Fruit fly (Drosophila melanogaster) whole organism, embryonic: ENCODE data around the gene scny.
A peak's percentile ranks its signal among the peaks of the same experiment; 100 is the strongest.

Source experiments
- Atf-2 ChIP-seq: fragments of 200-800 bp; sonication (Bioruptor generic); optimal IDR thresholded peaks from 2 replicates; lab custom pipeline; 2016; ENCODE audit warnings: missing biosample characterization, missing genetic modification characterization
- Bdp1 ChIP-seq: fragments of 200-800 bp; sonication (Bioruptor generic); optimal IDR thresholded peaks from 3 replicates; lab custom pipeline; 2016; ENCODE audit warnings: missing biosample characterization, missing genetic modification characterization
- CG1024 ChIP-seq: fragments of 200-800 bp; sonication (Bioruptor generic); IDR thresholded peaks from 2 replicates; pipeline ENCODE4 v1.3.6; 2022; ENCODE audit warnings: missing biosample characterization, missing genetic modification characterization
- CG11456 ChIP-seq: fragments of 200-800 bp; sonication (Bioruptor generic); IDR thresholded peaks from 3 replicates; pipeline ENCODE4 v1.3.6; 2022; ENCODE audit warnings: missing biosample characterization, missing genetic modification characterization
- CG11560 ChIP-seq: fragments of 200-800 bp; sonication (Bioruptor generic); IDR thresholded peaks from 3 replicates; pipeline ENCODE4 v1.3.6; 2022; ENCODE audit warnings: missing biosample characterization, missing genetic modification characterization
- CG13123 ChIP-seq: fragments of 200-800 bp; sonication (Bioruptor generic); optimal IDR thresholded peaks from 2 replicates; lab custom pipeline; 2016; ENCODE audit warnings: missing biosample characterization, missing genetic modification characterization
- CG15479 ChIP-seq: fragments of 200-800 bp; sonication (Bioruptor generic); optimal IDR thresholded peaks from 3 replicates; lab custom pipeline; 2019; ENCODE audit warnings: missing biosample characterization, mild to moderate bottlenecking, missing genetic modification characterization, moderate library complexity
- CG1603 ChIP-seq: fragments of 200-800 bp; sonication (Bioruptor generic); optimal IDR thresholded peaks from 2 replicates; lab custom pipeline; 2019; ENCODE audit warnings: missing biosample characterization, mild to moderate bottlenecking, missing genetic modification characterization, moderate library complexity
- CG17829 ChIP-seq: fragments of 200-800 bp; optimal IDR thresholded peaks from 2 replicates; lab custom pipeline; 2019; ENCODE audit warnings: missing biosample characterization, mild to moderate bottlenecking, missing genetic modification characterization, moderate library complexity
- CG17912 ChIP-seq: fragments of 200-800 bp; sonication (Bioruptor generic); optimal IDR thresholded peaks from 2 replicates; lab custom pipeline; 2018; ENCODE audit warnings: missing biosample characterization, mild to moderate bottlenecking, missing genetic modification characterization
- CG2875 ChIP-seq: fragments of 200-800 bp; sonication (Bioruptor generic); optimal IDR thresholded peaks from 2 replicates; lab custom pipeline; 2017; ENCODE audit warnings: missing biosample characterization, mild to moderate bottlenecking, missing genetic modification characterization, missing genetic modification reagents
- CG3281 ChIP-seq: fragments of 200-800 bp; sonication (Bioruptor generic); optimal IDR thresholded peaks from 3 replicates; lab custom pipeline; 2017; ENCODE audit warnings: missing biosample characterization, mild to moderate bottlenecking, missing genetic modification characterization
- CG3407 ChIP-seq: fragments of 200-800 bp; sonication (Bioruptor generic); optimal IDR thresholded peaks from 2 replicates; lab custom pipeline; 2018; ENCODE audit warnings: missing biosample characterization, mild to moderate bottlenecking, missing genetic modification characterization
- CG3726 ChIP-seq: fragments of 200-800 bp; sonication (Bioruptor generic); IDR thresholded peaks from 3 replicates; pipeline ENCODE4, ENCODE4 v1.3.6; 2022; ENCODE audit warnings: missing biosample characterization, missing genetic modification characterization
- CG4282 ChIP-seq: fragments of 200-800 bp; sonication (Bioruptor generic); optimal IDR thresholded peaks from 2 replicates; lab custom pipeline; 2016; ENCODE audit warnings: missing biosample characterization, missing genetic modification characterization
- CG8281 ChIP-seq: fragments of 200-800 bp; sonication (Bioruptor generic); optimal IDR thresholded peaks from 2 replicates; lab custom pipeline; 2018; ENCODE audit warnings: missing biosample characterization, mild to moderate bottlenecking, missing genetic modification characterization, moderate library complexity
- CG8478 ChIP-seq: fragments of >200 bp; optimal IDR thresholded peaks from 2 replicates; lab custom pipeline; 2018
- CTCF ChIP-seq: fragments of 200-800 bp; sonication (Bioruptor generic); optimal IDR thresholded peaks from 2 replicates; lab custom pipeline; 2017; ENCODE audit warnings: missing biosample characterization, mild to moderate bottlenecking, missing genetic modification characterization, moderate library complexity
- Chrac-16 ChIP-seq: fragments of 200-800 bp; sonication (Bioruptor generic); optimal IDR thresholded peaks from 3 replicates; lab custom pipeline; 2016; ENCODE audit warnings: missing biosample characterization, missing genetic modification characterization
- CkIIα-i1 ChIP-seq: fragments of 200-800 bp; sonication (Bioruptor generic); IDR thresholded peaks from 2 replicates; pipeline ENCODE4 v1.3.6; 2022; ENCODE audit warnings: missing biosample characterization, missing genetic modification characterization
- Doc3 ChIP-seq: fragments of 200-800 bp; sonication (Bioruptor generic); IDR thresholded peaks from 3 replicates; pipeline ENCODE4 v1.3.6; 2022; ENCODE audit warnings: missing biosample characterization, missing genetic modification characterization; ENCODE audit not compliant: partially characterized antibody
- Elba2 ChIP-seq: fragments of 200-800 bp; sonication (Bioruptor generic); optimal IDR thresholded peaks from 3 replicates; lab custom pipeline; 2016; ENCODE audit warnings: missing biosample characterization, missing genetic modification characterization
- Hand ChIP-seq: fragments of 200-800 bp; sonication (Bioruptor generic); optimal IDR thresholded peaks from 2 replicates; lab custom pipeline; 2017; ENCODE audit warnings: mild to moderate bottlenecking, missing biosample characterization, missing genetic modification reagents, missing genetic modification characterization
- MESR4 ChIP-seq: fragments of 200-800 bp; sonication (Bioruptor generic); optimal IDR thresholded peaks from 2 replicates; lab custom pipeline; 2018; ENCODE audit warnings: missing biosample characterization, mild to moderate bottlenecking, missing genetic modification characterization, moderate library complexity
- Med ChIP-seq: fragments of 200-800 bp; sonication (Bioruptor generic); peaks from one replicate; lab custom pipeline; 2016; ENCODE audit warnings: missing biosample characterization, missing genetic modification characterization, mild to moderate bottlenecking, inconsistent platforms, moderate library complexity
- Meics ChIP-seq: fragments of 200-800 bp; sonication (Bioruptor generic); optimal IDR thresholded peaks from 2 replicates; lab custom pipeline; 2017; ENCODE audit warnings: missing biosample characterization, mild to moderate bottlenecking, missing genetic modification characterization
- NC2β ChIP-seq: fragments of 200-800 bp; sonication (Bioruptor generic); optimal IDR thresholded peaks from 2 replicates; lab custom pipeline; 2016; ENCODE audit warnings: missing biosample characterization, missing genetic modification characterization
- Oli ChIP-seq: fragments of 200-800 bp; sonication (Bioruptor generic); optimal IDR thresholded peaks from 2 replicates; lab custom pipeline; 2018; ENCODE audit warnings: missing biosample characterization, mild to moderate bottlenecking, missing genetic modification characterization, moderate library complexity
- PHDP ChIP-seq: fragments of 200-800 bp; sonication (Bioruptor generic); optimal IDR thresholded peaks from 3 replicates; lab custom pipeline; 2018; ENCODE audit warnings: missing biosample characterization, mild to moderate bottlenecking, missing genetic modification characterization, moderate library complexity
- Scr ChIP-seq: fragments of 200-800 bp; sonication (Bioruptor generic); IDR thresholded peaks from 2 replicates; pipeline ENCODE4 v1.3.6; 2022; ENCODE audit warnings: missing biosample characterization, missing genetic modification characterization; ENCODE audit not compliant: partially characterized antibody
- Stat92E ChIP-seq, 3 experiments: fragments of >200 bp in 2 of 3; fragments of 200-800 bp in 1 of 3; sonication (Bioruptor generic) in 1 of 3; optimal IDR thresholded peaks; 2 replicates each; lab custom pipeline; 2017 to 2019; ENCODE audit warnings: missing biosample characterization in 3 of 3, missing genetic modification characterization in 3 of 3, mild to moderate bottlenecking in 1 of 3, moderate library complexity in 1 of 3
- ara ChIP-seq: fragments of 200-800 bp; sonication (Bioruptor generic); IDR thresholded peaks from 2 replicates; pipeline ENCODE4 v1.3.6; 2022; ENCODE audit warnings: missing biosample characterization, missing genetic modification characterization
- ato ChIP-seq: fragments of 200-800 bp; sonication (Bioruptor generic); IDR thresholded peaks from 2 replicates; pipeline ENCODE4 v1.3.6; 2022; ENCODE audit warnings: missing biosample characterization, missing genetic modification characterization; ENCODE audit not compliant: partially characterized antibody
- bsh ChIP-seq, 2 experiments: fragments of 200-800 bp; sonication (Bioruptor generic); optimal IDR thresholded peaks; 2 replicates each; lab custom pipeline; 2017 to 2018; ENCODE audit warnings: mild to moderate bottlenecking in 2 of 2, missing biosample characterization in 2 of 2, missing genetic modification characterization in 2 of 2, moderate library complexity in 1 of 2
- ci ChIP-seq: fragments of 200-800 bp; sonication (Bioruptor generic); IDR thresholded peaks from 3 replicates; pipeline ENCODE4 v1.3.6; 2022; ENCODE audit warnings: missing biosample characterization, missing genetic modification characterization
- croc ChIP-seq: fragments of 200-800 bp; sonication (Bioruptor generic); conservative IDR thresholded peaks from 3 replicates; pipeline ENCODE4 v1.3.6; 2022; ENCODE audit warnings: missing biosample characterization, missing genetic modification characterization
- dimm ChIP-seq: fragments of 200-800 bp; sonication (Bioruptor generic); IDR thresholded peaks from 2 replicates; pipeline ENCODE4 v1.3.6; 2022; ENCODE audit warnings: missing biosample characterization, missing genetic modification characterization
- ems ChIP-seq: fragments of 200-800 bp; sonication (Bioruptor generic); optimal IDR thresholded peaks from 3 replicates; lab custom pipeline; 2016; ENCODE audit warnings: missing biosample characterization, missing genetic modification characterization
- gcm2 ChIP-seq: fragments of 200-800 bp; sonication (Bioruptor generic); optimal IDR thresholded peaks from 2 replicates; lab custom pipeline; 2016; ENCODE audit warnings: missing biosample characterization, missing genetic modification characterization
- h ChIP-seq: fragments of >200 bp; optimal IDR thresholded peaks from 2 replicates; lab custom pipeline; 2017
- hbn ChIP-seq: fragments of 200-800 bp; sonication (Bioruptor generic); IDR thresholded peaks from 2 replicates; pipeline ENCODE4 v1.3.6; 2022; ENCODE audit warnings: missing biosample characterization, missing genetic modification characterization; ENCODE audit not compliant: partially characterized antibody
- nerfin-1 ChIP-seq: fragments of 200-800 bp; sonication (Bioruptor generic); optimal IDR thresholded peaks from 3 replicates; lab custom pipeline; 2019; ENCODE audit warnings: missing biosample characterization, mild to moderate bottlenecking, missing genetic modification characterization, moderate library complexity
- odd ChIP-seq: fragments of 200-800 bp; sonication (Bioruptor generic); optimal IDR thresholded peaks from 2 replicates; lab custom pipeline; 2017; ENCODE audit warnings: missing biosample characterization, mild to moderate bottlenecking, missing genetic modification characterization
- ranshi ChIP-seq: fragments of 200-800 bp; sonication (Bioruptor generic); IDR thresholded peaks from 2 replicates; pipeline ENCODE4 v1.3.6; 2022; ENCODE audit warnings: missing biosample characterization, missing genetic modification characterization
- sna ChIP-seq: fragments of 200-800 bp; sonication (Bioruptor generic); IDR thresholded peaks from 2 replicates; pipeline ENCODE4 v1.3.6; 2022; ENCODE audit warnings: missing biosample characterization, missing genetic modification characterization; ENCODE audit not compliant: partially characterized antibody
- twi ChIP-seq: fragments of 200-800 bp; optimal IDR thresholded peaks from 2 replicates; lab custom pipeline; 2019; ENCODE audit warnings: missing biosample characterization, mild to moderate bottlenecking, missing genetic modification characterization, moderate library complexity
- usp ChIP-seq: fragments of >200 bp; optimal IDR thresholded peaks from 2 replicates; lab custom pipeline; 2017; ENCODE audit warnings: missing biosample characterization, missing genetic modification characterization
- vnd ChIP-seq: fragments of 200-800 bp; sonication (Bioruptor generic); IDR thresholded peaks from 3 replicates; pipeline ENCODE4 v1.3.6; 2022; ENCODE audit warnings: missing biosample characterization, missing genetic modification characterization; ENCODE audit not compliant: partially characterized antibody
- vvl ChIP-seq: fragments of 200-800 bp; sonication (Bioruptor generic); IDR thresholded peaks from 2 replicates; pipeline ENCODE4 v1.3.6; 2022; ENCODE audit warnings: missing biosample characterization, missing genetic modification characterization
- wek ChIP-seq: fragments of 200-800 bp; sonication (Bioruptor generic); optimal IDR thresholded peaks from 3 replicates; lab custom pipeline; 2018; ENCODE audit warnings: missing biosample characterization, mild to moderate bottlenecking, missing genetic modification characterization, moderate library complexity

scny gene

DNA sequence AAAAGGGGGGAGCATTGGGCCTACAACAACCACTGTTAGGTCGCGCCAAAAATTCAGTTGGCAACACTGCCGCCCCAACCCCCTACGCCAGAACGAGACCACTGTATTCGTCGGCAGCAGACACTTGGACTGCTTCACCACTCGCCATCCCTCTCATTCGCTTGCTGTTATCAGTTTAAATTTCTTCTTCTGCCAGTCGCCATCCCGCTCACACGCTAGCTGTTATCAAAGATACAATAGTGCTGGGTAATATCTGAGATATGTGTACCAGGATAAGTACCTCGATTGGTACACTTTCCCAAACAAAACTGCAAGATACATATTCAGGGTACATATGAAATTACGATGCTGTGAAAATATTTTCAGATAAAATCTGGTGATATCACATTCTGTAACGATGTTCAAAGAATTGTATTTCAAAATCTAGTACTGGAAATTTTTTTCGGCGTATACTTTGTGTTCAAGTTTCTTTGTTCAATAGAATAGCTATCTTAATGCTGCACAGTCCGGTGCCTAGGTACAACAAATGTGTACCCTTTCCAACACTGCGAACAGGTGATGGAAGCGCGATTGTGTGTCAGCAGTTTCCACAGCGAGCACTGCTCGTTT is 2.1 kb downstream of the scny start (continued):
- peak; percentile 59 for TF ChIP-seq vvl (GFP tag; lab: Robert Waterston, UW)
- TF ChIP-seq bsh (GFP tag; optimal IDR thresholded peaks at IDR 0.05; lab: Kevin White, UChicago) = peak; percentile 54 to 81
- TF ChIP-seq ara (GFP tag; lab: Robert Waterston, UW) = no peak; the same call in 1 of the 2 replicates
- TF ChIP-seq CTCF (GFP tag; lab: Kevin White, UChicago) = peak; percentile 26
- peak; percentile 65 for TF ChIP-seq gcm2 (GFP tag; lab: Kevin White, UChicago)
- 0 out of 3 replicates have a peak, but pooled peaks have one; percentile 28 for TF ChIP-seq CG3726 (GFP tag; lab: Robert Waterston, UW)
- peak; percentile 97 for TF ChIP-seq Med
- TF ChIP-seq CG1024 (GFP tag; lab: Robert Waterston, UW) = 0 out of 2 replicates have a peak, but pooled peaks have one; percentile 19
- peak; percentile 60; the same call in 2 of the 3 replicates for TF ChIP-seq ci (GFP tag; lab: Robert Waterston, UW)
- TF ChIP-seq MESR4 (GFP tag; lab: Kevin White, UChicago) = peak; percentile 16
- no peak for TF ChIP-seq CG8281 (tag; lab: Kevin White, UChicago)
- TF ChIP-seq Stat92E (GFP tag; optimal IDR thresholded peaks at IDR 0.05; lab: Kevin White, UChicago) = peak in 1 of 3 experiments; percentile 19
- TF ChIP-seq twi = peak; percentile 76
- TF ChIP-seq Elba2 (GFP tag; lab: Kevin White, UChicago) = peak; percentile 10
- TF ChIP-seq dimm = no peak; the same call in 1 of the 2 replicates
- peak; percentile 97 for TF ChIP-seq CG8478 (lab: Kevin White, UChicago)
- TF ChIP-seq NC2β (GFP tag; lab: Kevin White, UChicago) = peak; percentile 80
- TF ChIP-seq sna = no peak
- TF ChIP-seq CG15479 = no peak
- peak; percentile 48; the same call in 1 of the 3 replicates for TF ChIP-seq CG11560
- TF ChIP-seq CG11456 (GFP tag; lab: Robert Waterston, UW) = peak; percentile 39; the same call in 1 of the 3 replicates
- peak; percentile 48 for TF ChIP-seq croc
- no peak for TF ChIP-seq ato (GFP tag; lab: Robert Waterston, UW)
- TF ChIP-seq Atf-2 = peak; percentile 85
- TF ChIP-seq Meics (GFP tag; lab: Kevin White, UChicago) = peak; percentile 89
- no peak for TF ChIP-seq CkIIα-i1
- no peak for TF ChIP-seq vnd (GFP tag; lab: Robert Waterston, UW)
- TF ChIP-seq CG17912 = peak; percentile 55
- no peak for TF ChIP-seq odd
- peak; percentile 49 for TF ChIP-seq CG4282
- TF ChIP-seq CG2875 (GFP tag; lab: Kevin White, UChicago) = peak; percentile 45
- TF ChIP-seq CG3281 (GFP tag; lab: Kevin White, UChicago) = peak; percentile 91
- TF ChIP-seq ems = peak; percentile 76
- peak; percentile 82 for TF ChIP-seq Chrac-16
- peak; percentile 67 for TF ChIP-seq CG13123 (GFP tag; lab: Kevin White, UChicago)
- TF ChIP-seq Doc3 (GFP tag; lab: Robert Waterston, UW) = no peak
- peak; percentile 85 for TF ChIP-seq nerfin-1 (tag; lab: Kevin White, UChicago)
- TF ChIP-seq ranshi (GFP tag; lab: Robert Waterston, UW) = peak; percentile 56; the same call in 1 of the 2 replicates
- TF ChIP-seq h (lab: Kevin White, UChicago) = no peak
- TF ChIP-seq Bdp1 (GFP tag; lab: Kevin White, UChicago) = peak; percentile 72
- TF ChIP-seq wek (GFP tag; lab: Kevin White, UChicago) = peak; percentile 54
- TF ChIP-seq Scr = no peak
- TF ChIP-seq CG3407 (GFP tag; lab: Kevin White, UChicago) = peak; percentile 78
- no peak for TF ChIP-seq hbn (GFP tag; lab: Robert Waterston, UW)
- peak; percentile 87 for TF ChIP-seq Oli (tag; lab: Kevin White, UChicago)
- TF ChIP-seq PHDP (tag; lab: Kevin White, UChicago) = peak; percentile 91
- peak; percentile 81 for TF ChIP-seq CG17829
- TF ChIP-seq usp (GFP tag; lab: Kevin White, UChicago) = no peak
- peak; percentile 73 for TF ChIP-seq CG1603 (tag; lab: Kevin White, UChicago)
- TF ChIP-seq Hand = peak; percentile 83
